Fruit fly (Drosophila melanogaster): ENCODE data around the gene CG7920.
A peak's percentile ranks its signal among the peaks of the same experiment; 100 is the strongest.

CG7920 gene

DNA sequence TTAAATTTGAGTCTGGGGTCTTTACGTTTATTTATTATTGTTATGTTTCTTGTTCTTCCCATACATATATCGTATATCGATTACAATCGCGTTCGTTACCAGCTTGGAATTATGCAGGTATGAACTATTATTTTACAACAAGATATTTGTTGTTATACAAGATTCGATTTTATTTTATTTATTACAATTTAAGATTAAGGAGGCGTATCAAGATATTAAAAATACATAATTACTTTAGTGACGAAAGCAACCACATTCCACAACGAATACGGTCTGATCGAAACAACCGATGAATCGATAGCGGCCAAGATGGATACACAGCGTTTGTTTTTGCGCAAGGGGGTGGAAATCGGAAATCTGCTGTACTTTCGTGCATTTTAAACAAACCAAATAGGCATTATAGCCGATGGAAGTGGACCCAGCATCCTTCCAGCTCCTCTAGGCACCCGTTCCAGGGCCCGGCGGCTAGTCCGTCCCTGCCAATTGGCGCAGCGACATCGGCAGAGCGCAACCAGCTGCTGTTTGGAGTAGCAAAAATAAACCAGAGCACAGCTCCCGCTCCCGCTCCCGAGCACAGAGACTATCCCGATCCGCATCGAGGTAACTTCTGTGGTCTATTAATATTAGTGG, 17.4 kb downstream of the CG7920 start, which contains the start of the genes CG15525 and CG11504:
TSS of gene CG15525 (minus strand) at position 70 of the 630 bp plus-strand sequence.
TSS of gene CG11504 (plus strand) at position 294 of the 630 bp plus-strand sequence.
- TF ChIP-seq Myc (optimal IDR thresholded peaks at IDR 0.05) (peak; percentile 28), br (GFP tag; optimal IDR thresholded peaks at IDR 0.05) (no peak), sage (GFP tag; optimal IDR thresholded peaks at IDR 0.05) (no peak), Abd-B (GFP tag; optimal IDR thresholded peaks at IDR 0.05) (no peak), OdsH (GFP tag; optimal IDR thresholded peaks at IDR 0.05) (peak; percentile 54), Dfd (GFP tag; optimal IDR thresholded peaks at IDR 0.05) (no peak), HLH106 (tag; optimal IDR thresholded peaks at IDR 0.05) (peak; percentile 7), Dif (GFP tag; optimal IDR thresholded peaks at IDR 0.05; ENCODE audit: partially characterized antibody) (no peak), Sp1 (GFP tag; optimal IDR thresholded peaks at IDR 0.05) (no peak), woc (GFP tag; optimal IDR thresholded peaks at IDR 0.05) (no peak), N (GFP tag; optimal IDR thresholded peaks at IDR 0.05) (no peak), ey (GFP tag; optimal IDR thresholded peaks at IDR 0.05) (peak; percentile 51), Rel (GFP tag; optimal IDR thresholded peaks at IDR 0.05) (no peak), Rel (tag; optimal IDR thresholded peaks at IDR 0.05) (peak; percentile 67), Vsx2 (GFP tag; optimal IDR thresholded peaks at IDR 0.05; ENCODE audit: partially characterized antibody) (no peak), fru (GFP tag; optimal IDR thresholded peaks at IDR 0.05) (no peak), GATAd (GFP tag; optimal IDR thresholded peaks at IDR 0.05) (no peak), Mio (GFP tag; optimal IDR thresholded peaks at IDR 0.05) (no peak), lola (GFP tag; optimal IDR thresholded peaks at IDR 0.05) (no peak), Hr83 (GFP tag; optimal IDR thresholded peaks at IDR 0.05; ENCODE audit: poor library complexity, severe bottlenecking) (no peak)

DNA sequence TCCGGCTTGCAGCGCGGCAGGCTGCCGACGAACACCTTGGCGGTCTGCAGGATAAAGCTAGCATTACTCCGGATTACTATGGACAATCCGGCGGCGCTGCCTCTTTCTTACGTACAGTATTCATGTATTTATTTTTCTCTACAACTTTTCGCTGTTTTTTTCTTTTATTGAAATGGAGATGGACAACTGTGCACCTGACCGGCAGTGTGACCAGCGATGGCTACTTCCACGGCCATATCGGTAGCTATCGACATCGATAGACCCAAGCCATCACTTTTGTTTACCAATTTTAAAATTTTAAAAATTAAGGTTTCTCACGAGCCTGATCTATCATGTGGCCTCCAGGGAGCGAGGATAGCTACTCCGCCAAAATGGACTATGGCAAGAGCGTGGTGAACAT, 20.0 kb downstream of the CG7920 start, which contains the start of the genes CG7903 and Sas-6:
TSS of gene CG7903 (minus strand) at position 197 of the 400 bp plus-strand sequence.
TSS of gene Sas-6 (plus strand) at position 323 of the 400 bp plus-strand sequence.
- TF ChIP-seq Dfd (GFP tag; optimal IDR thresholded peaks at IDR 0.05) (no peak), jim (GFP tag; optimal IDR thresholded peaks at IDR 0.05) (peak; percentile 13), sage (GFP tag; optimal IDR thresholded peaks at IDR 0.05) (no peak), Hr83 (GFP tag; optimal IDR thresholded peaks at IDR 0.05; ENCODE audit: poor library complexity, severe bottlenecking) (peak; percentile 42), ey (GFP tag; optimal IDR thresholded peaks at IDR 0.05) (no peak), CG32264 (GFP tag; optimal IDR thresholded peaks at IDR 0.05) (no peak), sv (GFP tag; optimal IDR thresholded peaks at IDR 0.05) (no peak), woc (GFP tag; optimal IDR thresholded peaks at IDR 0.05) (no peak)

dm6 chr3R:29993134-29993533, 21.9 kb downstream of the CG7920 start, which contains the start of gene Acph-1:
Gene Acph-1, minus strand, starts transcription at chr3R:29993411.
- TF ChIP-seq Hr78 (GFP tag; optimal IDR thresholded peaks at IDR 0.05), result no peak
- TF ChIP-seq Sp1 (GFP tag; optimal IDR thresholded peaks at IDR 0.05), result no peak
- no peak for TF ChIP-seq dmrt93B (GFP tag; optimal IDR thresholded peaks at IDR 0.05)
- TF ChIP-seq fru (GFP tag; optimal IDR thresholded peaks at IDR 0.05), result no peak
- TF ChIP-seq Abd-B (GFP tag; optimal IDR thresholded peaks at IDR 0.05), result no peak
- TF ChIP-seq rgr (GFP tag; optimal IDR thresholded peaks at IDR 0.05), result peak; percentile 61
- no peak for TF ChIP-seq Dfd (GFP tag; optimal IDR thresholded peaks at IDR 0.05)
- no peak for TF ChIP-seq psq (GFP tag; optimal IDR thresholded peaks at IDR 0.05)
- no peak for TF ChIP-seq OdsH (GFP tag; optimal IDR thresholded peaks at IDR 0.05)
- no peak for TF ChIP-seq foxo (GFP tag; optimal IDR thresholded peaks at IDR 0.05)
- TF ChIP-seq CG32264 (GFP tag; optimal IDR thresholded peaks at IDR 0.05), result no peak
- TF ChIP-seq Vsx2 (GFP tag; optimal IDR thresholded peaks at IDR 0.05; ENCODE audit: partially characterized antibody), result no peak
- no peak for TF ChIP-seq Jra (GFP tag; optimal IDR thresholded peaks at IDR 0.05)
- no peak for TF ChIP-seq Rel (GFP tag; optimal IDR thresholded peaks at IDR 0.05)
- peak; percentile 36 for TF ChIP-seq Rel (tag; optimal IDR thresholded peaks at IDR 0.05)
- TF ChIP-seq lola (GFP tag; optimal IDR thresholded peaks at IDR 0.05), result no peak
- TF ChIP-seq usp (GFP tag; optimal IDR thresholded peaks at IDR 0.05), result no peak
- TF ChIP-seq ey (GFP tag; optimal IDR thresholded peaks at IDR 0.05), result no peak
- no peak for TF ChIP-seq CrebA (GFP tag; optimal IDR thresholded peaks at IDR 0.05; ENCODE audit: borderline replicate concordance)

dm6 chr3R:29990681-29991080, 24.4 kb downstream of the CG7920 start:
- TF ChIP-seq CG32264 (GFP tag; optimal IDR thresholded peaks at IDR 0.05) (no peak), Rel (GFP tag; optimal IDR thresholded peaks at IDR 0.05) (no peak), Rel (tag; optimal IDR thresholded peaks at IDR 0.05) (no peak)

DNA sequence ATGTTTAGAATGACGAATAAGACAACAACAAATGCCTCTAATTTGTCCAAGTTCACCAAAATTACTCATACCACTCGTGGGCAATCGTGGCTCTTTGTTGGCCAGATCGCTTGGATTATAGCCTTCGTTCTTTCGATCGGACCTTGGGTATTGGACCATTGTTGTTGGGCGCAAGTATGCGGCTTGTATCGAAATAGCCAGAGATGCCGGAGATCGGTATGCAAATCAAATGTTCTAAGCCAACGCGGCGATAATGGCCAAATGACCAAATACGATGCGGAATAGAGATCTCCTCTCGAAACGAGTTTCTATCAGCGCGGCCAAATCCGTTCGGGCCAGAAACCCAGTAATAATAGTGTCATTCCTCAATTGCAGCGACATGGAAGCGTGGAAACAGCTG, 29.9 kb downstream of the CG7920 start:
- no peak for TF ChIP-seq Dif (GFP tag; optimal IDR thresholded peaks at IDR 0.05; ENCODE audit: partially characterized antibody)
- TF ChIP-seq psq (GFP tag; optimal IDR thresholded peaks at IDR 0.05), result no peak
- no peak for TF ChIP-seq N (GFP tag; optimal IDR thresholded peaks at IDR 0.05)
- TF ChIP-seq CG32264 (GFP tag; optimal IDR thresholded peaks at IDR 0.05), result no peak
- no peak for TF ChIP-seq Rel (GFP tag; optimal IDR thresholded peaks at IDR 0.05)
- no peak for TF ChIP-seq Rel (tag; optimal IDR thresholded peaks at IDR 0.05)
- no peak for TF ChIP-seq Myc (optimal IDR thresholded peaks at IDR 0.05)
- no peak for TF ChIP-seq Hr83 (GFP tag; optimal IDR thresholded peaks at IDR 0.05; ENCODE audit: poor library complexity, severe bottlenecking)
- no peak for TF ChIP-seq woc (GFP tag; optimal IDR thresholded peaks at IDR 0.05)
- TF ChIP-seq CG9705 (GFP tag; optimal IDR thresholded peaks at IDR 0.05), result no peak
- TF ChIP-seq Sp1 (GFP tag; optimal IDR thresholded peaks at IDR 0.05), result no peak
- no peak for TF ChIP-seq CrebA (GFP tag; optimal IDR thresholded peaks at IDR 0.05; ENCODE audit: borderline replicate concordance)
- no peak for TF ChIP-seq OdsH (GFP tag; optimal IDR thresholded peaks at IDR 0.05)
- no peak for TF ChIP-seq Dfd (GFP tag; optimal IDR thresholded peaks at IDR 0.05)
- no peak for TF ChIP-seq ey (GFP tag; optimal IDR thresholded peaks at IDR 0.05)
- TF ChIP-seq brk (GFP tag; optimal IDR thresholded peaks at IDR 0.05), result no peak

Measured in whole organism, wandering third instar larva.